Worm (Caenorhabditis elegans) whole organism, young adult: Measurements from ENCODE around the gene ugt-40.

ENCODE experiments used
- Y95B8A.8 ChIP-seq: fragments of 200-800 bp; sonication (Bioruptor generic); IDR thresholded peaks from 2 replicates; pipeline ENCODE4 v1.3.6; 2022; ENCODE audit warnings: missing genetic modification reagents, missing genetic modification characterization, missing compliant biosample characterization
- egl-18 ChIP-seq: fragments of 200-800 bp; sonication (Bioruptor generic); IDR thresholded peaks from 2 replicates; pipeline ENCODE4 v1.3.6; 2022; ENCODE audit warnings: missing genetic modification reagents, missing genetic modification characterization, missing compliant biosample characterization
- lsy-27 ChIP-seq: sonication (generic microtip); optimal IDR thresholded peaks from 2 replicates; lab custom pipeline; 2017; ENCODE audit warnings: missing genetic modification characterization, mild to moderate bottlenecking, missing compliant biosample characterization, antibody characterized with exemption, missing genotype, borderline replicate concordance; ENCODE audit not compliant: insufficient read depth
- nhr-27 ChIP-seq: fragments of 200-800 bp; sonication (Bioruptor generic); optimal IDR thresholded peaks from 2 replicates; lab custom pipeline; 2018; ENCODE audit warnings: mild to moderate bottlenecking, missing genetic modification characterization, moderate library complexity, missing compliant biosample characterization
- pha-4 ChIP-seq: fragments of 150-350 bp; sonication (generic microtip); optimal IDR thresholded peaks from 2 replicates; lab custom pipeline; 2014; ENCODE audit warnings: missing biosample characterization, missing genetic modification reagents, missing genetic modification characterization

DNA sequence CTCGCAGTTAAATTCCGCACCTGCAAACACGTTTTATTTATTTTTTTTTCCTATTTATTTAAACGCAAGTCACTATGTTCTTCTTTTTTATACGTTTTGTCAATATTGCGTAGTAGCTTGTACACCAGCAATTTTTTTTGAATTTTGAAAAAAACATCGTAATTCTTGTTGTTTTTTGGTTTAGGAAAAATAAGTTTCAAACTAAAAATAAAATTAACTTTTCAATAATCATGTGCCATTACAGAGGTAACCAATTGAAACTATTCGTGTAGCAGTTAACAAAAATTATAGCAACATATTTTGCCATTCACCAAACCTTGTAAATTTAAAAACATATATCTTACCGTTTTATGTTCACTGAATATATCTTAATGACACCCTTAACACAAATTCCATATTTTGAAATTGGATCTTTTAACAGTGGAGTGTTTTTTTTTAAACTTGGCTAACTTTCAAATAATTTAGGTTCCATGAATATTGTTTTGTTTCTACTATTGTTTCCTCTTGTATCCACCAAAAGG, 18.5 kb downstream of the ugt-40 start, which contains the start of gene lmd-5:
- TF ChIP-seq egl-18 (GFP tag; lab: Robert Waterston, UW) = no peak
- no peak for TF ChIP-seq lsy-27 (tag; lab: Kevin White, UChicago)
- no peak for TF ChIP-seq pha-4 (tag; lab: Kevin White, UChicago)
- TF ChIP-seq Y95B8A.8 (GFP tag; lab: Robert Waterston, UW) = no peak
- TF ChIP-seq nhr-27 (tag; lab: Kevin White, UChicago) = no peak
